Worm (Caenorhabditis elegans) whole organism, L3 larva: ENCODE results near the gene K08D8.10.

Experiments used
- R02D3.7 ChIP-seq: fragments of 150-350 bp; optimal IDR thresholded peaks from 2 replicates; lab custom pipeline; 2014; ENCODE audit warnings: missing biosample characterization, missing genetic modification characterization
- ZK546.5 ChIP-seq: sonication (generic microtip); optimal IDR thresholded peaks from 2 replicates; lab custom pipeline; 2017; ENCODE audit warnings: missing biosample characterization, missing genetic modification characterization
- aly-2 ChIP-seq: fragments of 150-350 bp; optimal IDR thresholded peaks from 2 replicates; lab custom pipeline; 2014; ENCODE audit warnings: missing biosample characterization, missing genetic modification characterization
- ama-1 ChIP-seq: fragments of 150-350 bp; optimal IDR thresholded peaks from 2 replicates; lab custom pipeline; 2018
- ceh-16 ChIP-seq: sonication (generic microtip); optimal IDR thresholded peaks from 2 replicates; lab custom pipeline; 2017; ENCODE audit warnings: missing biosample characterization, missing genetic modification characterization
- ceh-28 ChIP-seq: fragments of 150-350 bp; optimal IDR thresholded peaks from 2 replicates; lab custom pipeline; 2014; ENCODE audit warnings: missing biosample characterization, missing genetic modification reagents, missing genetic modification characterization
- ceh-82 ChIP-seq: fragments of 150-350 bp; optimal IDR thresholded peaks from 2 replicates; lab custom pipeline; 2014; ENCODE audit warnings: missing biosample characterization, missing genetic modification characterization
- daf-12 ChIP-seq: fragments of 150-350 bp; optimal IDR thresholded peaks from 2 replicates; lab custom pipeline; 2014; ENCODE audit warnings: missing biosample characterization, missing genetic modification reagents, missing genetic modification characterization
- egl-27 ChIP-seq: sonication (generic microtip); optimal IDR thresholded peaks from 4 replicates; lab custom pipeline; 2017; ENCODE audit warnings: missing biosample characterization, missing genetic modification reagents, missing genetic modification characterization
- egl-5 ChIP-seq: fragments of 150-350 bp; optimal IDR thresholded peaks from 2 replicates; lab custom pipeline; 2017; ENCODE audit warnings: missing biosample characterization, missing genetic modification reagents, missing genetic modification characterization, inconsistent platforms
- elt-2 ChIP-seq: sonication (generic microtip); optimal IDR thresholded peaks from 2 replicates; lab custom pipeline; 2016; ENCODE audit warnings: missing genetic modification reagents, mild to moderate bottlenecking, missing genetic modification characterization, missing compliant biosample characterization
- elt-3 ChIP-seq, 3 experiments: fragments of 150-350 bp in 1 of 3; sonication (generic microtip) in 2 of 3; optimal IDR thresholded peaks; 2 replicates in 2 of 3; 4 replicates in 1 of 3; lab custom pipeline; 2014 to 2017; ENCODE audit warnings: missing biosample characterization in 3 of 3, missing genetic modification characterization in 3 of 3
- fkh-10 ChIP-seq: sonication (generic microtip); optimal IDR thresholded peaks from 2 replicates; lab custom pipeline; 2017; ENCODE audit warnings: missing biosample characterization, missing genetic modification reagents, missing genetic modification characterization
- fos-1 ChIP-seq: fragments of 150-350 bp; optimal IDR thresholded peaks from 2 replicates; lab custom pipeline; 2014; ENCODE audit warnings: missing biosample characterization, missing genetic modification characterization
- jun-1 ChIP-seq: fragments of 150-350 bp; optimal IDR thresholded peaks from 2 replicates; lab custom pipeline; 2014; ENCODE audit warnings: missing biosample characterization, missing genetic modification reagents, missing genetic modification characterization
- lin-15B ChIP-seq: fragments of 150-350 bp; optimal IDR thresholded peaks from 2 replicates; lab custom pipeline; 2014; ENCODE audit warnings: missing biosample characterization, missing genetic modification characterization
- lsy-12 ChIP-seq: sonication (generic microtip); optimal IDR thresholded peaks from 2 replicates; lab custom pipeline; 2016; ENCODE audit warnings: mild to moderate bottlenecking, missing genetic modification characterization, missing compliant biosample characterization
- mdl-1 ChIP-seq: fragments of 150-350 bp; optimal IDR thresholded peaks from 2 replicates; lab custom pipeline; 2014; ENCODE audit warnings: missing biosample characterization, missing genetic modification characterization
- mml-1 ChIP-seq: fragments of 150-350 bp; sonication (generic microtip); optimal IDR thresholded peaks from 3 replicates; lab custom pipeline; 2014; ENCODE audit warnings: missing biosample characterization, missing genetic modification characterization
- nfya-1 ChIP-seq: sonication (generic microtip); optimal IDR thresholded peaks from 2 replicates; lab custom pipeline; 2017; ENCODE audit warnings: missing genetic modification characterization, mild to moderate bottlenecking, missing compliant biosample characterization, antibody characterized with exemption, moderate library complexity; ENCODE audit not compliant: insufficient read depth
- nhr-11 ChIP-seq: fragments of 150-350 bp; optimal IDR thresholded peaks from 2 replicates; lab custom pipeline; 2014; ENCODE audit warnings: missing biosample characterization, missing genetic modification characterization
- nhr-12 ChIP-seq: fragments of 150-350 bp; optimal IDR thresholded peaks from 2 replicates; lab custom pipeline; 2014; ENCODE audit warnings: missing biosample characterization, missing genetic modification characterization
- nhr-237 ChIP-seq: fragments of 150-350 bp; optimal IDR thresholded peaks from 2 replicates; lab custom pipeline; 2014; ENCODE audit warnings: missing biosample characterization, missing genetic modification characterization
- nhr-25 ChIP-seq: sonication (generic microtip); optimal IDR thresholded peaks from 2 replicates; lab custom pipeline; 2017; ENCODE audit warnings: missing biosample characterization, missing genetic modification characterization
- nhr-67 ChIP-seq: fragments of 150-350 bp; optimal IDR thresholded peaks from 2 replicates; lab custom pipeline; 2014; ENCODE audit warnings: missing biosample characterization, missing genetic modification characterization
- nhr-77 ChIP-seq: fragments of 150-350 bp; optimal IDR thresholded peaks from 2 replicates; lab custom pipeline; 2014; ENCODE audit warnings: missing biosample characterization, missing genetic modification characterization
- pha-4 ChIP-seq: fragments of 150-350 bp; optimal IDR thresholded peaks from 2 replicates; lab custom pipeline; 2014; ENCODE audit warnings: missing biosample characterization, missing genetic modification reagents, missing genetic modification characterization
- pqm-1 ChIP-seq: fragments of 150-350 bp; optimal IDR thresholded peaks from 2 replicates; lab custom pipeline; 2017; ENCODE audit warnings: missing biosample characterization, missing genetic modification characterization, inconsistent platforms
- sea-2 ChIP-seq: fragments of 150-350 bp; sonication (generic microtip); optimal IDR thresholded peaks from 4 replicates; lab custom pipeline; 2014; ENCODE audit warnings: missing biosample characterization, missing genetic modification reagents, missing genetic modification characterization
- skn-1 ChIP-seq: fragments of 150-350 bp; optimal IDR thresholded peaks from 2 replicates; lab custom pipeline; 2014; ENCODE audit warnings: missing biosample characterization, missing genetic modification characterization
- snpc-4 ChIP-seq: fragments of 150-350 bp; optimal IDR thresholded peaks from 2 replicates; lab custom pipeline; 2014; ENCODE audit warnings: missing biosample characterization, missing genetic modification characterization
- tbx-2 ChIP-seq: sonication (generic microtip); optimal IDR thresholded peaks from 2 replicates; lab custom pipeline; 2016; ENCODE audit warnings: mild to moderate bottlenecking, missing genetic modification characterization, missing compliant biosample characterization
- unc-39 ChIP-seq: sonication (generic microtip); optimal IDR thresholded peaks from 4 replicates; lab custom pipeline; 2017; ENCODE audit warnings: missing biosample characterization, missing genetic modification characterization
- zag-1 ChIP-seq: fragments of 150-350 bp; optimal IDR thresholded peaks from 2 replicates; lab custom pipeline; 2014; ENCODE audit warnings: missing biosample characterization, missing genetic modification characterization
- ztf-11 ChIP-seq: fragments of 150-350 bp; optimal IDR thresholded peaks from 2 replicates; lab custom pipeline; 2014; ENCODE audit warnings: missing biosample characterization, missing genetic modification characterization
- ztf-4 ChIP-seq: fragments of 150-350 bp; optimal IDR thresholded peaks from 2 replicates; lab custom pipeline; 2014; ENCODE audit warnings: missing biosample characterization, missing genetic modification characterization

The K08D8.10 gene

ce11 chrIV:12902430-12903110 lies 2.2 kb downstream of the K08D8.10 start, which contains the start of gene K08D8.2:
K08D8.2 (plus strand) TSS chrIV:12903060.
- TF ChIP-seq ceh-16 (tag; lab: Kevin White, UChicago) (no peak), elt-2 (tag; lab: Kevin White, UChicago) (peak; percentile 61)

DNA sequence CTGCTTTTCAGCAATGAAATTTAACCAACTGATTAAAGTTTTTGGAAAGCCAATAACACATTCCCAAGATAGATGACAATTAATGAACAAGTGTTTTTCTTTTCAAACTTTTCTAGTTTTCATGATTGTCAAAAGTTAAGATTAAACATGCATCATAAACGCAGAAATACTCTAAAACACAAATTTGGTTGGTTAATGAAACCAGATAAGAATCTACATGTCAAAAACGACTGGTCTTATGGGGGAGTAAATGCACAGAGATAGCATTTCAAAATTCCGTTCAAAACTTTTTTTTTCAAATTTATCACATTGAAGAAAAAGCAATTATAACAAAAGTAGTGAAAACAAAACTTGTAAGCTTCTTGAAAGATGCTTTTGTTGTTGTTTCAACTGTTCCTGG lies 3.3 kb downstream of the K08D8.10 start:
- peak; percentile 64 for TF ChIP-seq elt-2 (tag; lab: Kevin White, UChicago)
- no peak for TF ChIP-seq unc-39 (tag; lab: Kevin White, UChicago)

DNA sequence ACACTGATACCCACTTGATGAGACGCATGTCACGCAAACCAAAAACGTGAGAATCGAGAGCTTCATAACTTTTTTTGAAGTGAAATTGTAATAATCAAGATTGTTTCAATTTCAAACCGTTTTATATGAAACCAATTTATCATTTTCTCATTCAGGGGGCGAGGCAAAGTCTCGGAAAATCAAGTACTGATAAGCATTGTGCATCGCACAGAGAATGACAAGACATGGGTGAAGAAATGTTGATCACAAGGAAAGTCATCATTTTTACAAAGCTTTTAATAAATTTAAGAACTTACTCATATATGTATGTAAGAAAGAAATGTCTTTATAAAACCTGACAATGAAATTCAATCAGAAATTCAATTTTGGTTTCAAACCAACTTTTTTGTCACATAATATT lies 6.2 kb downstream of the K08D8.10 start, which contains the start of gene K08D8.3:
Gene K08D8.3, minus strand, starts transcription at position 131 of the 400 bp plus-strand sequence.
- TF ChIP-seq fos-1 (tag; lab: Kevin White, UChicago) (no peak), ceh-82 (no peak), jun-1 (tag; lab: Kevin White, UChicago) (no peak), nhr-77 (tag; lab: Kevin White, UChicago) (no peak), fkh-10 (GFP tag; lab: Kevin White, UChicago) (no peak), nhr-237 (tag; lab: Kevin White, UChicago) (no peak), ztf-11 (tag; lab: Kevin White, UChicago) (no peak), nhr-25 (tag; lab: Kevin White, UChicago) (no peak), R02D3.7 (no peak), skn-1 (peak; percentile 69), elt-2 (tag; lab: Kevin White, UChicago) (peak; percentile 80), egl-5 (tag; lab: Kevin White, UChicago) (no peak), ceh-28 (tag; lab: Kevin White, UChicago) (no peak), snpc-4 (no peak), lin-15B (tag; lab: Kevin White, UChicago) (no peak), egl-27 (tag; lab: Kevin White, UChicago) (no peak), elt-3 (tag; optimal IDR thresholded peaks at IDR 0.05; lab: Kevin White, UChicago) (no peak), ZK546.5 (tag; lab: Kevin White, UChicago) (no peak), ceh-16 (tag; lab: Kevin White, UChicago) (no peak), aly-2 (tag; lab: Kevin White, UChicago) (no peak), zag-1 (tag; lab: Kevin White, UChicago) (no peak), nhr-12 (tag; lab: Kevin White, UChicago) (no peak), pqm-1 (tag; lab: Kevin White, UChicago) (peak; percentile 82), lsy-12 (tag; lab: Kevin White, UChicago) (no peak)

DNA sequence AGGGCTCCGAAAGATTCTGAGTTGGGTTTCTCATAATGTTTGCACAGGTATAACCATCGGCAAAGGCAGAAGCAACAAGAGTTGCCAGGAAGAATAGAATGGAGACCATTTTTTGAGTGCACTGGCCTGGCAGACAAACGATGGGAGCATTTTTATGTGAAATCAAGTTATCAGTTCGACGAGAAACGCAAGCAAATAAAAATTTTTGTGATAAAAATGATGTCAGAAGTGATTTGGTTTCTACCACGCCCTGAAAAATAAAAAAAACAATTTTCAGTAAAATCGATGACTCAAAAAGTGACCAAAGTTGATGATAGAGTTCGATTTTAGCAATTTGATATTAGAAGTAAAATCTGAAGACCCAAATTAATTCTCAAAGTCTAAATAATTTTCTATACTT lies 9.5 kb downstream of the K08D8.10 start, which contains the start of gene K08D8.4:
Gene K08D8.4, minus strand, starts transcription at position 128 of the 400 bp plus-strand sequence.
- TF ChIP-seq elt-2 (tag; lab: Kevin White, UChicago) (peak; percentile 78), elt-3 (tag; optimal IDR thresholded peaks at IDR 0.05; lab: Kevin White, UChicago) (no peak), nfya-1 (no peak), unc-39 (tag; lab: Kevin White, UChicago) (no peak), jun-1 (tag; lab: Kevin White, UChicago) (no peak), nhr-25 (tag; lab: Kevin White, UChicago) (no peak), pqm-1 (tag; lab: Kevin White, UChicago) (peak; percentile 73), zag-1 (tag; lab: Kevin White, UChicago) (no peak), nhr-67 (tag; lab: Kevin White, UChicago) (no peak), lin-15B (tag; lab: Kevin White, UChicago) (no peak)

DNA sequence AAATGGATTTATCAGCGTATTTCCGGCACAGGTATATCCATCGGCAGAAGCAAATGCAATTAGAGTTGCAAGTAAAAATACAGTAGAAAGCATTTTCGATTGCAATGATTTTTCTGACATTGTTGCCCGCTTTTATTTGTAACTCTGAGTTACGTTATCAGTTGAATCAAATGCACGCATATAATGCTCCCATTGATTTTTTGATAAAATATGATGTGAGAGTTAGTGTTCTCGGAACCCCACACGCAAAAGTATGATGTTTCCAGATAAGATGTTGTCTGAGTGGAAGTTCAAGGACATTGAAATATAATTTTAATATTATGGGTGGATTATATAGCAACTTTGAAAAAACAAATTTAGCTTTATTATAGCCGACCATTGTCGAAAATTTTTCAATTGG lies 11.6 kb downstream of the K08D8.10 start, which contains the start of gene K08D8.5:
Gene K08D8.5, minus strand, starts transcription at position 140 of the 400 bp plus-strand sequence.
- TF ChIP-seq ama-1 (no peak), nhr-11 (tag; lab: Kevin White, UChicago) (no peak), pha-4 (tag; lab: Kevin White, UChicago) (no peak), ceh-28 (tag; lab: Kevin White, UChicago) (no peak), unc-39 (tag; lab: Kevin White, UChicago) (no peak), jun-1 (tag; lab: Kevin White, UChicago) (no peak), ztf-4 (no peak), skn-1 (no peak), pqm-1 (tag; lab: Kevin White, UChicago) (peak; percentile 51), daf-12 (tag; lab: Kevin White, UChicago) (no peak), elt-2 (tag; lab: Kevin White, UChicago) (peak; percentile 72), tbx-2 (tag; lab: Kevin White, UChicago) (no peak), mml-1 (no peak), mdl-1 (no peak), sea-2 (GFP tag; lab: Kevin White, UChicago) (no peak)
